Fruit fly (Drosophila melanogaster) whole organism, embryonic: ENCODE data around the gene endos.
A peak's percentile ranks its signal among the peaks of the same experiment; 100 is the strongest.

Experiments used
- CG14710 ChIP-seq: fragments of 200-800 bp; sonication (Bioruptor generic); optimal IDR thresholded peaks from 3 replicates; lab custom pipeline; 2019; ENCODE audit warnings: missing biosample characterization, mild to moderate bottlenecking, missing genetic modification characterization, moderate library complexity
- CG14965 ChIP-seq: fragments of 200-800 bp; sonication (Bioruptor generic); optimal IDR thresholded peaks from 2 replicates; lab custom pipeline; 2016; ENCODE audit warnings: missing biosample characterization, missing genetic modification characterization, borderline replicate concordance
- CG17802 ChIP-seq: fragments of 200-800 bp; sonication (Bioruptor generic); optimal IDR thresholded peaks from 2 replicates; lab custom pipeline; 2018; ENCODE audit warnings: missing biosample characterization, mild to moderate bottlenecking, missing genetic modification characterization, moderate library complexity
- CG18599 ChIP-seq: fragments of 200-800 bp; sonication (Bioruptor generic); optimal IDR thresholded peaks from 3 replicates; lab custom pipeline; 2017; ENCODE audit warnings: missing biosample characterization, missing genetic modification characterization, mild to moderate bottlenecking, moderate library complexity, missing genetic modification reagents
- CG32532 ChIP-seq: fragments of 200-800 bp; sonication (Bioruptor generic); IDR thresholded peaks from 2 replicates; pipeline ENCODE4 v1.3.6; 2022; ENCODE audit warnings: missing biosample characterization, missing genetic modification characterization
- CG4424 ChIP-seq: fragments of 200-800 bp; sonication (Bioruptor generic); optimal IDR thresholded peaks from 3 replicates; lab custom pipeline; 2016; ENCODE audit warnings: missing biosample characterization, missing genetic modification characterization
- CG4617 ChIP-seq: fragments of 200-800 bp; sonication (Bioruptor generic); optimal IDR thresholded peaks from 3 replicates; lab custom pipeline; 2016; ENCODE audit warnings: missing biosample characterization, missing genetic modification characterization, borderline replicate concordance
- CG4707 ChIP-seq: fragments of 200-800 bp; sonication (Bioruptor generic); optimal IDR thresholded peaks from 2 replicates; lab custom pipeline; 2018; ENCODE audit warnings: missing biosample characterization, mild to moderate bottlenecking, missing genetic modification characterization, moderate library complexity
- CG8944 ChIP-seq: fragments of 200-800 bp; sonication (Bioruptor generic); optimal IDR thresholded peaks from 3 replicates; lab custom pipeline; 2016; ENCODE audit warnings: missing biosample characterization, missing genetic modification characterization
- CHES-1-like ChIP-seq: fragments of 200-800 bp; sonication (Bioruptor generic); optimal IDR thresholded peaks from 2 replicates; lab custom pipeline; 2016; ENCODE audit warnings: missing biosample characterization, missing genetic modification characterization
- D ChIP-seq, 2 experiments: fragments of 200-800 bp in 1 of 2; fragments of >200 bp in 1 of 2; sonication (Bioruptor generic) in 1 of 2; optimal IDR thresholded peaks; 2 replicates in 1 of 2; 3 replicates in 1 of 2; lab custom pipeline; 2017; ENCODE audit warnings: mild to moderate bottlenecking in 1 of 2, missing biosample characterization in 1 of 2, missing genetic modification characterization in 1 of 2, missing genetic modification reagents in 1 of 2
- Drgx ChIP-seq: fragments of 200-800 bp; sonication (Bioruptor generic); IDR thresholded peaks from 2 replicates; pipeline ENCODE4 v1.3.6; 2022; ENCODE audit warnings: missing biosample characterization, missing genetic modification characterization
- E2f1 ChIP-seq: fragments of 200-800 bp; sonication (Bioruptor generic); IDR thresholded peaks from 2 replicates; pipeline ENCODE4 v1.3.6; 2022; ENCODE audit warnings: missing biosample characterization, missing genetic modification characterization
- Eip74EF ChIP-seq, 2 experiments: fragments of 200-800 bp in 1 of 2; fragments of >200 bp in 1 of 2; sonication (Bioruptor generic) in 1 of 2; optimal IDR thresholded peaks; 2 replicates each; lab custom pipeline; 2017 to 2019; ENCODE audit warnings: missing biosample characterization in 2 of 2, missing genetic modification characterization in 2 of 2, mild to moderate bottlenecking in 1 of 2, moderate library complexity in 1 of 2
- Hr39 ChIP-seq: fragments of >200 bp; optimal IDR thresholded peaks from 2 replicates; lab custom pipeline; 2017
- NC2β ChIP-seq: fragments of 200-800 bp; sonication (Bioruptor generic); optimal IDR thresholded peaks from 2 replicates; lab custom pipeline; 2016; ENCODE audit warnings: missing biosample characterization, missing genetic modification characterization
- Nf-YA ChIP-seq: fragments of 200-800 bp; sonication (Bioruptor generic); IDR thresholded peaks from 2 replicates; pipeline ENCODE4 v1.3.6; 2022; ENCODE audit warnings: missing biosample characterization, missing genetic modification characterization
- Pdp1 ChIP-seq, 2 experiments: fragments of 200-800 bp; sonication (Bioruptor generic); optimal IDR thresholded peaks; 3 replicates each; lab custom pipeline; 2016; ENCODE audit warnings: missing biosample characterization in 2 of 2, missing genetic modification characterization in 2 of 2, mild to moderate bottlenecking in 1 of 2, moderate library complexity in 1 of 2
- Six4 ChIP-seq: fragments of 200-800 bp; sonication (Bioruptor generic); optimal IDR thresholded peaks from 2 replicates; lab custom pipeline; 2016; ENCODE audit warnings: missing biosample characterization, missing genetic modification characterization
- Sry-β ChIP-seq: fragments of 200-800 bp; sonication (Bioruptor generic); optimal IDR thresholded peaks from 2 replicates; lab custom pipeline; 2018; ENCODE audit warnings: missing biosample characterization, mild to moderate bottlenecking, missing genetic modification characterization, moderate library complexity
- Stat92E ChIP-seq, 3 experiments: fragments of >200 bp in 2 of 3; fragments of 200-800 bp in 1 of 3; sonication (Bioruptor generic) in 1 of 3; optimal IDR thresholded peaks; 2 replicates each; lab custom pipeline; 2017 to 2019; ENCODE audit warnings: missing biosample characterization in 3 of 3, missing genetic modification characterization in 3 of 3, mild to moderate bottlenecking in 1 of 3, moderate library complexity in 1 of 3
- YL-1 ChIP-seq: fragments of 200-800 bp; sonication (Bioruptor generic); optimal IDR thresholded peaks from 3 replicates; lab custom pipeline; 2017; ENCODE audit warnings: missing biosample characterization, mild to moderate bottlenecking, missing genetic modification characterization
- ap ChIP-seq: fragments of 200-800 bp; sonication (Bioruptor generic); IDR thresholded peaks from 2 replicates; pipeline ENCODE4 v1.3.6; 2022; ENCODE audit warnings: missing biosample characterization, missing genetic modification characterization
- chm ChIP-seq: fragments of 200-800 bp; sonication (Bioruptor generic); IDR thresholded peaks from 2 replicates; pipeline ENCODE4 v1.3.6; 2022; ENCODE audit warnings: missing biosample characterization, missing genetic modification characterization
- danr ChIP-seq: fragments of 200-800 bp; sonication (Bioruptor generic); IDR thresholded peaks from 2 replicates; pipeline ENCODE4 v1.3.6; 2022; ENCODE audit warnings: missing biosample characterization, missing genetic modification characterization
- dmrt99B ChIP-seq: fragments of 200-800 bp; sonication (Bioruptor generic); optimal IDR thresholded peaks from 2 replicates; lab custom pipeline; 2018; ENCODE audit warnings: missing biosample characterization, mild to moderate bottlenecking, missing genetic modification characterization, moderate library complexity
- gem ChIP-seq: fragments of 200-800 bp; sonication (Bioruptor generic); optimal IDR thresholded peaks from 2 replicates; lab custom pipeline; 2019; ENCODE audit warnings: missing biosample characterization, mild to moderate bottlenecking, missing genetic modification characterization, moderate library complexity
- ham ChIP-seq: fragments of 200-800 bp; sonication (Bioruptor generic); IDR thresholded peaks from 2 replicates; pipeline ENCODE4 v1.3.6; 2022; ENCODE audit warnings: missing biosample characterization, missing genetic modification characterization
- onecut ChIP-seq: fragments of 200-800 bp; sonication (Bioruptor generic); IDR thresholded peaks from 2 replicates; pipeline ENCODE4 v1.3.6; 2022; ENCODE audit warnings: missing biosample characterization, missing genetic modification characterization
- repo ChIP-seq: fragments of 200-800 bp; sonication (Bioruptor generic); optimal IDR thresholded peaks from 2 replicates; lab custom pipeline; 2016; ENCODE audit warnings: missing biosample characterization, missing genetic modification characterization
- shn ChIP-seq: fragments of 200-800 bp; sonication (Bioruptor generic); optimal IDR thresholded peaks from 3 replicates; lab custom pipeline; 2016; ENCODE audit warnings: missing biosample characterization, missing genetic modification characterization
- sob ChIP-seq: fragments of 200-800 bp; sonication (Bioruptor generic); IDR thresholded peaks from 2 replicates; pipeline ENCODE4 v1.3.6; 2022; ENCODE audit warnings: missing biosample characterization, missing genetic modification characterization
- stwl ChIP-seq: fragments of 200-800 bp; sonication (Bioruptor generic); optimal IDR thresholded peaks from 3 replicates; lab custom pipeline; 2018; ENCODE audit warnings: missing biosample characterization, mild to moderate bottlenecking, missing genetic modification characterization, moderate library complexity
- ttk ChIP-seq: fragments of 200-800 bp; sonication (Bioruptor generic); IDR thresholded peaks from 2 replicates; pipeline ENCODE4 v2.1.2; 2022; ENCODE audit warnings: missing biosample characterization, missing genetic modification characterization
- unpg ChIP-seq: fragments of 200-800 bp; sonication (Bioruptor generic); optimal IDR thresholded peaks from 3 replicates; lab custom pipeline; 2018; ENCODE audit warnings: missing biosample characterization, mild to moderate bottlenecking, missing genetic modification characterization, moderate library complexity
- vvl ChIP-seq: fragments of 200-800 bp; sonication (Bioruptor generic); IDR thresholded peaks from 2 replicates; pipeline ENCODE4 v1.3.6; 2022; ENCODE audit warnings: missing biosample characterization, missing genetic modification characterization
- wdn ChIP-seq: fragments of 200-800 bp; sonication (Bioruptor generic); IDR thresholded peaks from 2 replicates; pipeline ENCODE4 v1.3.6; 2022; ENCODE audit warnings: missing biosample characterization, missing genetic modification characterization
- zen ChIP-seq: fragments of 200-800 bp; sonication (Bioruptor generic); optimal IDR thresholded peaks from 3 replicates; lab custom pipeline; 2018; ENCODE audit warnings: missing biosample characterization, mild to moderate bottlenecking, missing genetic modification characterization, moderate library complexity

Gene endos

dm6 chr3L:14002524-14003135 is 28.9 kb downstream of the endos start (continued):
- TF ChIP-seq Drgx (GFP tag; lab: Robert Waterston, UW): 0 out of 2 replicates have a peak, but pooled peaks have one; percentile 6
- no peak for TF ChIP-seq repo (GFP tag; lab: Kevin White, UChicago)
- TF ChIP-seq ttk (GFP tag; lab: Robert Waterston, UW): no peak
- no peak for TF ChIP-seq CG14965 (GFP tag; lab: Kevin White, UChicago)
- TF ChIP-seq D (optimal IDR thresholded peaks at IDR 0.05; lab: Kevin White, UChicago): no peak
- no peak for TF ChIP-seq D (GFP tag; optimal IDR thresholded peaks at IDR 0.05; lab: Kevin White, UChicago)
- no peak for TF ChIP-seq CG8944 (GFP tag; lab: Kevin White, UChicago)
- peak; percentile 10 for TF ChIP-seq CG14710 (tag; lab: Kevin White, UChicago)
- TF ChIP-seq NC2β (GFP tag; lab: Kevin White, UChicago): peak; percentile 6
- no peak for TF ChIP-seq CG4707 (GFP tag; lab: Kevin White, UChicago)
- TF ChIP-seq Stat92E (GFP tag; optimal IDR thresholded peaks at IDR 0.05; lab: Kevin White, UChicago): no peak
- no peak for TF ChIP-seq Sry-β (GFP tag; lab: Kevin White, UChicago)
- no peak for TF ChIP-seq ap (GFP tag; lab: Robert Waterston, UW)
- TF ChIP-seq YL-1 (GFP tag; lab: Kevin White, UChicago): no peak
- no peak for TF ChIP-seq wdn
- no peak for TF ChIP-seq Nf-YA (GFP tag; lab: Robert Waterston, UW)
- peak; percentile 26 for TF ChIP-seq gem
- no peak for TF ChIP-seq danr
- TF ChIP-seq Hr39 (lab: Kevin White, UChicago): no peak
- no peak for TF ChIP-seq Six4 (GFP tag; lab: Kevin White, UChicago)
- TF ChIP-seq E2f1 (GFP tag; lab: Robert Waterston, UW): no peak
- no peak for TF ChIP-seq CG17802 (tag; lab: Kevin White, UChicago)
- no peak; the same call in 1 of the 2 replicates for TF ChIP-seq sob (GFP tag; lab: Robert Waterston, UW)
- TF ChIP-seq dmrt99B: no peak
- no peak for TF ChIP-seq unpg (GFP tag; lab: Kevin White, UChicago)
- TF ChIP-seq ham (GFP tag; lab: Robert Waterston, UW): no peak
- TF ChIP-seq CG4617 (GFP tag; lab: Kevin White, UChicago): peak; percentile 12
- TF ChIP-seq onecut (GFP tag; lab: Robert Waterston, UW): peak; percentile 38; the same call in 1 of the 2 replicates
- peak; percentile 49 for TF ChIP-seq stwl (tag; lab: Kevin White, UChicago)
- TF ChIP-seq zen (tag; lab: Kevin White, UChicago): peak; percentile 53
- 0 out of 2 replicates have a peak, but pooled peaks have one; percentile 30 for TF ChIP-seq CG32532 (GFP tag; lab: Robert Waterston, UW)
- peak; percentile 35 for TF ChIP-seq CG18599 (GFP tag; lab: Kevin White, UChicago)
- peak in 1 of 2 experiments; percentile 42 for TF ChIP-seq Pdp1 (GFP tag; optimal IDR thresholded peaks at IDR 0.05; lab: Kevin White, UChicago)
- TF ChIP-seq chm (GFP tag; lab: Robert Waterston, UW): no peak
- TF ChIP-seq Eip74EF (GFP tag; optimal IDR thresholded peaks at IDR 0.05; lab: Kevin White, UChicago): peak in 1 of 2 experiments; percentile 35
- no peak for TF ChIP-seq shn
- TF ChIP-seq vvl (GFP tag; lab: Robert Waterston, UW): peak; percentile 54
- TF ChIP-seq CHES-1-like (GFP tag; lab: Kevin White, UChicago): peak; percentile 13
- no peak for TF ChIP-seq CG4424 (GFP tag; lab: Kevin White, UChicago)
- TF ChIP-seq, all 482 proteins: peak for 99
